Fruit fly (Drosophila melanogaster): ENCODE results near the gene slp1.

DNA sequence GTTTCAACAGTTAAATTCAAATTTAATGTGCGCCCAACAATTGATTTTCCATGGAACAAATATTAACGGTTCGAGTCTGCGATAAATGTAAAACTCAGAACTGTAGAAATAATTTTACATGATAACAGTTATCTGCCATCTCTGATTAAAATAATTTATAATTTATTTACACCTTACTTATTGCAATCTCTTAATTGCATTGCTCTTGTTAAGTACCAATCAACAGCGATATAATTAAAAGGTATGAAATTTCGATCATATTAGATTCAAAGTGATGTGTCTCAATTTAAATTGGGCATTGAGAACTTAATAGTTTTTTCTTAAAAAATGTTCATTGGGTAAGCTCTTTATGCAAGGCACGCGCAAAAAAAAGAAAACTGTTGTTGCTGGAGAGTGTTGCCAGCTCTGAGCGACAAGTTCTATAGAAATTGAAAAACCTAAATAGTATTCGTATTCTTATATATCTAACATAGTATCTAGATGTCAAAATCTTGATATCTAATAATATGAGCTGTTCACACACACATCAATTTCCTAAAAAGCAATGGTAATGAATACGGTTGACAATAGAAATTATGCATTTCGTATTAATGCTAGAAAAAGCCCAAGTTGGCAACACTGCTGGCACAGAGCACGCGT, 22.5 kb upstream of the slp1 start:
- peak in 1 of 2 experiments; percentile 37 for TF ChIP-seq CTCF (optimal IDR thresholded peaks at IDR 0.05)
- TF ChIP-seq CG8478 (optimal IDR thresholded peaks at IDR 0.05): no peak
